ENCODE assay signal across 3 worm cellular contexts in genomic region chrV:5843415-5844337, ce11.
TF ChIP-seq lines count a peak whose summit lies in the region.

No protein-coding gene starts in this region.

TF ChIP-seq in whole organism, L1 larva, 84 proteins besides CTCF, POLR2A, EP300 and RAD21 (continued from another document and continues in another):
- no peak for TF ChIP-seq Y116A8C.19 (tag; optimal IDR thresholded peaks at IDR 0.05; lab: Kevin White, UChicago; ENCODE audit: borderline replicate concordance)
- peak; percentile 14 for TF ChIP-seq nhr-90 (tag; optimal IDR thresholded peaks at IDR 0.05; lab: Kevin White, UChicago; ENCODE audit: poor library complexity)
- TF ChIP-seq egl-13 (tag; optimal IDR thresholded peaks at IDR 0.05; lab: Kevin White, UChicago), result no peak
- TF ChIP-seq nhr-19 (GFP tag; conservative IDR thresholded peaks at IDR 0.05; lab: Robert Waterston, UW), result peak; percentile 64
- no peak for TF ChIP-seq vab-15 (tag; optimal IDR thresholded peaks at IDR 0.05; lab: Kevin White, UChicago)
- TF ChIP-seq fkh-4 (tag; optimal IDR thresholded peaks at IDR 0.05; lab: Kevin White, UChicago; ENCODE audit: borderline replicate concordance), result peak; percentile 74
- peak; percentile 65 for TF ChIP-seq nhr-47 (tag; optimal IDR thresholded peaks at IDR 0.05; lab: Kevin White, UChicago)
- TF ChIP-seq zag-1 (tag; optimal IDR thresholded peaks at IDR 0.05; lab: Kevin White, UChicago), result no peak
- TF ChIP-seq fos-1 (tag; optimal IDR thresholded peaks at IDR 0.05; lab: Kevin White, UChicago), result no peak
- TF ChIP-seq pqm-1 (tag; optimal IDR thresholded peaks at IDR 0.05; lab: Kevin White, UChicago), result no peak
- no peak for TF ChIP-seq hpl-2 (GFP tag; optimal IDR thresholded peaks at IDR 0.05; lab: Kevin White, UChicago)
- no peak for TF ChIP-seq ceh-88 (GFP tag; IDR thresholded peaks at IDR 0.05; lab: Robert Waterston, UW)
- no peak for TF ChIP-seq nhr-12 (tag; optimal IDR thresholded peaks at IDR 0.05; lab: Kevin White, UChicago)
- TF ChIP-seq egl-27 (tag; optimal IDR thresholded peaks at IDR 0.05; lab: Kevin White, UChicago), result no peak
- peak; percentile 8 for TF ChIP-seq C16A3.4 (tag; optimal IDR thresholded peaks at IDR 0.05; lab: Kevin White, UChicago)
- no peak for TF ChIP-seq aly-2 (tag; optimal IDR thresholded peaks at IDR 0.05; lab: Kevin White, UChicago)
- TF ChIP-seq unc-86 (tag; optimal IDR thresholded peaks at IDR 0.05; lab: Kevin White, UChicago), result no peak
- peak; percentile 75 for TF ChIP-seq ama-1 (optimal IDR thresholded peaks at IDR 0.05; lab: Kevin White, UChicago)
- TF ChIP-seq snu-23 (GFP tag; optimal IDR thresholded peaks at IDR 0.05; lab: Kevin White, UChicago), result peak; percentile 65
- TF ChIP-seq lin-15B (tag; optimal IDR thresholded peaks at IDR 0.05; lab: Kevin White, UChicago), result no peak
- TF ChIP-seq alr-1 (tag; optimal IDR thresholded peaks at IDR 0.05; lab: Kevin White, UChicago; ENCODE audit: borderline replicate concordance), result no peak
- no peak for TF ChIP-seq C34B4.2 (tag; optimal IDR thresholded peaks at IDR 0.05; lab: Kevin White, UChicago)
- peak; percentile 33 to 58 for TF ChIP-seq lin-35 (GFP tag; optimal IDR thresholded peaks at IDR 0.05; lab: Kevin White, UChicago)
- peak; percentile 87 for TF ChIP-seq nhr-71 (tag; optimal IDR thresholded peaks at IDR 0.05; lab: Kevin White, UChicago)
- TF ChIP-seq elt-3 (tag; optimal IDR thresholded peaks at IDR 0.05; lab: Kevin White, UChicago), result peak in 1 of 6 experiments; percentile 22
- TF ChIP-seq unc-130 (tag; optimal IDR thresholded peaks at IDR 0.05; lab: Kevin White, UChicago), result peak; percentile 68
- no peak for TF ChIP-seq unc-30 (tag; optimal IDR thresholded peaks at IDR 0.05; lab: Kevin White, UChicago)
- TF ChIP-seq mef-2 (tag; optimal IDR thresholded peaks at IDR 0.05; lab: Kevin White, UChicago), result no peak
- no peak for TF ChIP-seq lin-39 (tag; optimal IDR thresholded peaks at IDR 0.05; lab: Kevin White, UChicago)
- no peak for TF ChIP-seq ets-5 (GFP tag; IDR thresholded peaks at IDR 0.05; lab: Robert Waterston, UW)
- TF ChIP-seq ztf-4 (tag; optimal IDR thresholded peaks at IDR 0.05; lab: Kevin White, UChicago), result peak; percentile 47
- TF ChIP-seq ztf-11 (tag; optimal IDR thresholded peaks at IDR 0.05; lab: Kevin White, UChicago), result peak in 1 of 2 experiments; percentile 36
- no peak for TF ChIP-seq ceh-63 (GFP tag; optimal IDR thresholded peaks at IDR 0.05; lab: Kevin White, UChicago)
- peak; percentile 11 for TF ChIP-seq xbp-1 (tag; optimal IDR thresholded peaks at IDR 0.05; lab: Kevin White, UChicago)
- TF ChIP-seq ceh-82 (tag; optimal IDR thresholded peaks at IDR 0.05; lab: Kevin White, UChicago), result peak in 1 of 3 experiments; percentile 5
- TF ChIP-seq sup-37 (GFP tag; optimal IDR thresholded peaks at IDR 0.05; lab: Kevin White, UChicago), result no peak
- peak; percentile 60 for TF ChIP-seq fkh-8 (tag; optimal IDR thresholded peaks at IDR 0.05; lab: Kevin White, UChicago)
- TF ChIP-seq nhr-76 (tag; optimal IDR thresholded peaks at IDR 0.05; lab: Kevin White, UChicago), result no peak
- TF ChIP-seq isw-1 (GFP tag; IDR thresholded peaks at IDR 0.05; lab: Robert Waterston, UW), result no peak; the same call in 1 of the 2 replicates
- peak; percentile 73 for TF ChIP-seq nhr-11 (tag; optimal IDR thresholded peaks at IDR 0.05; lab: Kevin White, UChicago)
- TF ChIP-seq sox-4 (tag; optimal IDR thresholded peaks at IDR 0.05; lab: Kevin White, UChicago), result peak; percentile 53
- no peak for TF ChIP-seq efl-3 (GFP tag; optimal IDR thresholded peaks at IDR 0.05; lab: Kevin White, UChicago)
- no peak for TF ChIP-seq nhr-84 (tag; optimal IDR thresholded peaks at IDR 0.05; lab: Kevin White, UChicago)
- peak; percentile 57 for TF ChIP-seq jun-1 (tag; optimal IDR thresholded peaks at IDR 0.05; lab: Kevin White, UChicago)

TF ChIP-seq in whole organism, L3 larva, 47 proteins besides CTCF, POLR2A, EP300 and RAD21 (continued from another document):
- no peak for TF ChIP-seq nhr-25 (tag; optimal IDR thresholded peaks at IDR 0.05; lab: Kevin White, UChicago)
- no peak for TF ChIP-seq ztf-4 (tag; optimal IDR thresholded peaks at IDR 0.05; lab: Kevin White, UChicago)
- TF ChIP-seq mml-1 (tag; optimal IDR thresholded peaks at IDR 0.05; lab: Kevin White, UChicago), result no peak
- TF ChIP-seq pha-4 (tag; optimal IDR thresholded peaks at IDR 0.05; lab: Kevin White, UChicago), result peak; percentile 28
- TF ChIP-seq fos-1 (tag; optimal IDR thresholded peaks at IDR 0.05; lab: Kevin White, UChicago), result no peak
- no peak for TF ChIP-seq fkh-2 (tag; optimal IDR thresholded peaks at IDR 0.05; lab: Kevin White, UChicago)
- no peak for TF ChIP-seq daf-12 (tag; optimal IDR thresholded peaks at IDR 0.05; lab: Kevin White, UChicago)
- TF ChIP-seq hmg-11 (tag; optimal IDR thresholded peaks at IDR 0.05; lab: Kevin White, UChicago), result no peak
- TF ChIP-seq nhr-28 (tag; optimal IDR thresholded peaks at IDR 0.05; lab: Kevin White, UChicago), result no peak
- peak; percentile 77 for TF ChIP-seq jun-1 (tag; optimal IDR thresholded peaks at IDR 0.05; lab: Kevin White, UChicago)
- peak; percentile 33 for TF ChIP-seq nfya-1 (tag; optimal IDR thresholded peaks at IDR 0.05; lab: Kevin White, UChicago; ENCODE audit: insufficient read depth)
- peak; percentile 91 for TF ChIP-seq pqm-1 (tag; optimal IDR thresholded peaks at IDR 0.05; lab: Kevin White, UChicago)
- TF ChIP-seq R02D3.7 (tag; optimal IDR thresholded peaks at IDR 0.05; lab: Kevin White, UChicago), result no peak
- no peak for TF ChIP-seq fkh-10 (GFP tag; optimal IDR thresholded peaks at IDR 0.05; lab: Kevin White, UChicago)
- TF ChIP-seq tbx-2 (tag; optimal IDR thresholded peaks at IDR 0.05; lab: Kevin White, UChicago), result no peak
- TF ChIP-seq ceh-82 (tag; optimal IDR thresholded peaks at IDR 0.05; lab: Kevin White, UChicago), result no peak
- no peak for TF ChIP-seq ztf-11 (tag; optimal IDR thresholded peaks at IDR 0.05; lab: Kevin White, UChicago)
- no peak for TF ChIP-seq unc-39 (tag; optimal IDR thresholded peaks at IDR 0.05; lab: Kevin White, UChicago)
- TF ChIP-seq lin-39 (tag; optimal IDR thresholded peaks at IDR 0.05; lab: Kevin White, UChicago), result no peak
- no peak for TF ChIP-seq ceh-28 (tag; optimal IDR thresholded peaks at IDR 0.05; lab: Kevin White, UChicago)
- no peak for TF ChIP-seq unc-62 (GFP tag; optimal IDR thresholded peaks at IDR 0.05; lab: Kevin White, UChicago)
- TF ChIP-seq nhr-43 (tag; optimal IDR thresholded peaks at IDR 0.05; lab: Kevin White, UChicago; ENCODE audit: poor library complexity, severe bottlenecking), result no peak
- no peak for TF ChIP-seq lin-15B (tag; optimal IDR thresholded peaks at IDR 0.05; lab: Kevin White, UChicago)
- TF ChIP-seq elt-3 (tag; optimal IDR thresholded peaks at IDR 0.05; lab: Kevin White, UChicago), result no peak
- TF ChIP-seq lsy-12 (tag; optimal IDR thresholded peaks at IDR 0.05; lab: Kevin White, UChicago), result no peak
- TF ChIP-seq egl-27 (tag; optimal IDR thresholded peaks at IDR 0.05; lab: Kevin White, UChicago), result no peak
- TF ChIP-seq ceh-9 (tag; optimal IDR thresholded peaks at IDR 0.05; lab: Kevin White, UChicago), result no peak

TF ChIP-seq in whole organism, young adult, 124 proteins besides CTCF, POLR2A, EP300 and RAD21 (continued from another document and continues in another):
- TF ChIP-seq ZK185.1 (tag; optimal IDR thresholded peaks at IDR 0.05; lab: Kevin White, UChicago; ENCODE audit: poor library complexity, severe bottlenecking) (no peak), dox-1 (GFP tag; IDR thresholded peaks at IDR 0.05; lab: Robert Waterston, UW) (peak; percentile 51; the same call in 1 of the 2 replicates), C06A6.2 (GFP tag; conservative IDR thresholded peaks at IDR 0.05; lab: Robert Waterston, UW) (no peak), pbrm-1 (GFP tag; IDR thresholded peaks at IDR 0.05; lab: Robert Waterston, UW) (no peak; the same call in 1 of the 2 replicates), lin-26 (GFP tag; IDR thresholded peaks at IDR 0.05; lab: Robert Waterston, UW) (no peak), tbp1 (GFP tag; optimal IDR thresholded peaks at IDR 0.05; lab: Kevin White, UChicago) (peak; percentile 12), gei-17 (GFP tag; optimal IDR thresholded peaks at IDR 0.05; lab: Kevin White, UChicago) (no peak), cebp-1 (GFP tag; IDR thresholded peaks at IDR 0.05; lab: Robert Waterston, UW) (peak; percentile 76), cebp-1 (tag; optimal IDR thresholded peaks at IDR 0.05; lab: Kevin White, UChicago) (peak; percentile 59), Y53G8AR.9 (GFP tag; conservative IDR thresholded peaks at IDR 0.05; lab: Robert Waterston, UW) (peak; percentile 67; the same call in 1 of the 2 replicates), nhr-80 (tag; optimal IDR thresholded peaks at IDR 0.05; lab: Kevin White, UChicago) (peak; percentile 78), nfya-1 (tag; optimal IDR thresholded peaks at IDR 0.05; lab: Kevin White, UChicago; ENCODE audit: borderline replicate concordance, insufficient read depth) (no peak), aptf-2 (GFP tag; conservative IDR thresholded peaks at IDR 0.05; lab: Robert Waterston, UW) (no peak), sea-2 (GFP tag; IDR thresholded peaks at IDR 0.05; lab: Robert Waterston, UW) (no peak), ztf-18 (tag; optimal IDR thresholded peaks at IDR 0.05; lab: Kevin White, UChicago) (peak; percentile 21), hlh-26 (GFP tag; conservative IDR thresholded peaks at IDR 0.05; lab: Robert Waterston, UW) (no peak), efl-1 (GFP tag; optimal IDR thresholded peaks at IDR 0.05; lab: Kevin White, UChicago) (no peak), madf-6 (GFP tag; IDR thresholded peaks at IDR 0.05; lab: Robert Waterston, UW) (no peak), ztf-26 (tag; optimal IDR thresholded peaks at IDR 0.05; lab: Kevin White, UChicago) (no peak), ekl-4 (GFP tag; IDR thresholded peaks at IDR 0.05; lab: Robert Waterston, UW) (no peak; the same call in 1 of the 2 replicates), ztf-22 (GFP tag; optimal IDR thresholded peaks at IDR 0.05; lab: Kevin White, UChicago) (no peak), fkh-3 (tag; optimal IDR thresholded peaks at IDR 0.05; lab: Kevin White, UChicago) (peak; percentile 40), sptf-2 (GFP tag; optimal IDR thresholded peaks at IDR 0.05; lab: Kevin White, UChicago) (no peak), attf-6 (GFP tag; IDR thresholded peaks at IDR 0.05; lab: Robert Waterston, UW) (no peak), snpc-4 (GFP tag; optimal IDR thresholded peaks at IDR 0.05; lab: Kevin White, UChicago) (no peak), snpc-4 (tag; optimal IDR thresholded peaks at IDR 0.05; lab: Kevin White, UChicago) (no peak), bed-1 (GFP tag; IDR thresholded peaks at IDR 0.05; lab: Robert Waterston, UW) (no peak), ceh-58 (GFP tag; IDR thresholded peaks at IDR 0.05; lab: Robert Waterston, UW) (0 out of 2 replicates have a peak, but pooled peaks have one; percentile 5), pha-4 (tag; optimal IDR thresholded peaks at IDR 0.05; lab: Kevin White, UChicago) (peak; percentile 85), B0019.2 (GFP tag; conservative IDR thresholded peaks at IDR 0.05; lab: Robert Waterston, UW) (no peak), ceh-100 (GFP tag; IDR thresholded peaks at IDR 0.05; lab: Robert Waterston, UW) (no peak), hmg-1.2 (GFP tag; IDR thresholded peaks at IDR 0.05; lab: Robert Waterston, UW) (no peak), snpc-3.4 (tag; optimal IDR thresholded peaks at IDR 0.05; lab: Kevin White, UChicago) (no peak), unc-130 (GFP tag; optimal IDR thresholded peaks at IDR 0.05; lab: Kevin White, UChicago) (no peak), egrh-3 (GFP tag; IDR thresholded peaks at IDR 0.05; lab: Robert Waterston, UW) (peak; percentile 78; the same call in 1 of the 2 replicates), C17E4.6 (GFP tag; IDR thresholded peaks at IDR 0.05; lab: Robert Waterston, UW) (0 out of 2 replicates have a peak, but pooled peaks have one; percentile 21), hrde-1 (tag; optimal IDR thresholded peaks at IDR 0.05; lab: Kevin White, UChicago; ENCODE audit: borderline replicate concordance) (no peak), zfh-2 (GFP tag; conservative IDR thresholded peaks at IDR 0.05; lab: Robert Waterston, UW) (peak; percentile 95), ceh-79 (tag; optimal IDR thresholded peaks at IDR 0.05; lab: Kevin White, UChicago) (no peak), F57A8.1 (GFP tag; optimal IDR thresholded peaks at IDR 0.05; lab: Kevin White, UChicago) (no peak), snpc-1.1 (tag; optimal IDR thresholded peaks at IDR 0.05; lab: Kevin White, UChicago; ENCODE audit: insufficient read depth) (no peak), zim-3 (tag; optimal IDR thresholded peaks at IDR 0.05; lab: Kevin White, UChicago) (no peak), him-1 (tag; optimal IDR thresholded peaks at IDR 0.05; lab: Kevin White, UChicago) (no peak), nfya-2 (GFP tag; IDR thresholded peaks at IDR 0.05; lab: Robert Waterston, UW) (no peak), dpff-1 (tag; optimal IDR thresholded peaks at IDR 0.05; lab: Kevin White, UChicago) (no peak), mxl-1 (tag; optimal IDR thresholded peaks at IDR 0.05; lab: Kevin White, UChicago) (no peak), ceh-91 (GFP tag; IDR thresholded peaks at IDR 0.05; lab: Robert Waterston, UW) (no peak), mes-4 (tag; optimal IDR thresholded peaks at IDR 0.05; lab: Kevin White, UChicago) (no peak), B0035.1 (tag; optimal IDR thresholded peaks at IDR 0.05; lab: Kevin White, UChicago) (no peak), F57C9.4 (tag; optimal IDR thresholded peaks at IDR 0.05; lab: Kevin White, UChicago) (no peak), atf-7 (tag; optimal IDR thresholded peaks at IDR 0.05; lab: Kevin White, UChicago) (no peak), die-1 (tag; optimal IDR thresholded peaks at IDR 0.05; lab: Kevin White, UChicago) (no peak), hmg-20 (GFP tag; IDR thresholded peaks at IDR 0.05; lab: Robert Waterston, UW) (no peak), ztf-3 (GFP tag; optimal IDR thresholded peaks at IDR 0.05; lab: Kevin White, UChicago) (no peak), lsl-1 (GFP tag; optimal IDR thresholded peaks at IDR 0.05; lab: Kevin White, UChicago) (no peak), chd-7 (tag; optimal IDR thresholded peaks at IDR 0.05; lab: Kevin White, UChicago) (peak; percentile 44), akir-1 (GFP tag; optimal IDR thresholded peaks at IDR 0.05; lab: Kevin White, UChicago) (no peak), cebp-2 (GFP tag; IDR thresholded peaks at IDR 0.05; lab: Robert Waterston, UW) (0 out of 2 replicates have a peak, but pooled peaks have one; percentile 30), sdz-38 (tag; optimal IDR thresholded peaks at IDR 0.05; lab: Kevin White, UChicago) (no peak), madf-3 (GFP tag; IDR thresholded peaks at IDR 0.05; lab: Robert Waterston, UW) (peak; percentile 71; the same call in 1 of the 2 replicates), ets-4 (GFP tag; optimal IDR thresholded peaks at IDR 0.05; lab: Kevin White, UChicago) (no peak), F23B12.7 (tag; optimal IDR thresholded peaks at IDR 0.05; lab: Kevin White, UChicago; ENCODE audit: insufficient read depth) (peak; percentile 31), mel-28 (tag; optimal IDR thresholded peaks at IDR 0.05; lab: Kevin White, UChicago; ENCODE audit: borderline replicate concordance) (no peak), nhr-120 (GFP tag; IDR thresholded peaks at IDR 0.05; lab: Robert Waterston, UW) (0 out of 2 replicates have a peak, but pooled peaks have one; percentile 21), snpc-1.3 (tag; optimal IDR thresholded peaks at IDR 0.05; lab: Kevin White, UChicago; ENCODE audit: insufficient read depth) (no peak), nhr-90 (tag; optimal IDR thresholded peaks at IDR 0.05; lab: Kevin White, UChicago) (no peak), nfyb-1 (GFP tag; IDR thresholded peaks at IDR 0.05; lab: Robert Waterston, UW) (no peak), nhr-179 (tag; optimal IDR thresholded peaks at IDR 0.05; lab: Kevin White, UChicago) (no peak), let-526 (GFP tag; IDR thresholded peaks at IDR 0.05; lab: Robert Waterston, UW) (no peak), attf-5 (GFP tag; optimal IDR thresholded peaks at IDR 0.05; lab: Kevin White, UChicago) (peak; percentile 19), F37B4.10 (GFP tag; IDR thresholded peaks at IDR 0.05; lab: Robert Waterston, UW) (0 out of 2 replicates have a peak, but pooled peaks have one; percentile 88)
